Worm (Caenorhabditis elegans) whole organism, L4 larva: ENCODE measurements around the gene alx-1.

Experiments used
- R02D3.7 ChIP-seq: fragments of 150-350 bp; sonication (generic microtip); optimal IDR thresholded peaks from 3 replicates; lab custom pipeline; 2014; ENCODE audit warnings: missing biosample characterization, missing genetic modification characterization
- T20F7.1 ChIP-seq: fragments of 200-800 bp; sonication (Bioruptor generic); optimal IDR thresholded peaks from 2 replicates; lab custom pipeline; 2018; ENCODE audit warnings: mild to moderate bottlenecking, missing genetic modification characterization, missing compliant biosample characterization
- Y105C5A.15 ChIP-seq: fragments of 200-800 bp; sonication (Bioruptor generic); IDR thresholded peaks from 2 replicates; pipeline ENCODE4 v1.3.6; 2022; ENCODE audit warnings: missing genetic modification characterization, missing compliant biosample characterization
- Y5F2A.4 ChIP-seq: fragments of 200-800 bp; sonication (Bioruptor generic); optimal IDR thresholded peaks from 2 replicates; lab custom pipeline; 2018; ENCODE audit warnings: mild to moderate bottlenecking, missing genetic modification characterization, missing compliant biosample characterization
- Y75B8A.6 ChIP-seq: fragments of 200-800 bp; sonication (Bioruptor generic); IDR thresholded peaks from 2 replicates; pipeline ENCODE4 v1.3.6; 2022; ENCODE audit warnings: missing genetic modification reagents, missing genetic modification characterization, missing compliant biosample characterization
- aha-1 ChIP-seq: fragments of 150-350 bp; peaks from one replicate; lab custom pipeline; 2014; ENCODE audit warnings: missing biosample characterization, missing genetic modification characterization
- ama-1 ChIP-seq: fragments of 150-350 bp; optimal IDR thresholded peaks from 2 replicates; lab custom pipeline; 2014; ENCODE audit warnings: inconsistent platforms, mixed read lengths
- arid-1 ChIP-seq: fragments of 200-800 bp; sonication (Bioruptor generic); conservative IDR thresholded peaks from 2 replicates; pipeline ENCODE4 v1.3.6; 2022; ENCODE audit warnings: missing genetic modification reagents, missing genetic modification characterization, missing compliant biosample characterization
- attf-4 ChIP-seq: sonication (generic microtip); optimal IDR thresholded peaks from 3 replicates; lab custom pipeline; 2017; ENCODE audit warnings: missing biosample characterization, missing genetic modification characterization
- ceh-20 ChIP-seq: fragments of 200-800 bp; sonication (Bioruptor generic); IDR thresholded peaks from 2 replicates; pipeline ENCODE4 v1.3.6; 2022; ENCODE audit warnings: missing genetic modification reagents, missing genetic modification characterization, missing compliant biosample characterization
- ceh-44 ChIP-seq: fragments of 200-800 bp; sonication (Bioruptor generic); IDR thresholded peaks from 2 replicates; pipeline ENCODE4 v1.3.6; 2022; ENCODE audit warnings: missing genetic modification reagents, missing genetic modification characterization, missing compliant biosample characterization
- ceh-62 ChIP-seq: sonication (generic microtip); optimal IDR thresholded peaks from 2 replicates; lab custom pipeline; 2017; ENCODE audit warnings: missing biosample characterization, missing genetic modification characterization
- ctbp-1 ChIP-seq: fragments of 200-800 bp; sonication (Bioruptor generic); IDR thresholded peaks from 2 replicates; pipeline ENCODE4 v1.3.6; 2022; ENCODE audit warnings: missing genetic modification reagents, missing genetic modification characterization, missing compliant biosample characterization
- daf-19 ChIP-seq: fragments of 200-800 bp; sonication (Bioruptor generic); conservative IDR thresholded peaks from 2 replicates; pipeline ENCODE4 v1.3.6; 2022; ENCODE audit warnings: missing genetic modification characterization, missing compliant biosample characterization
- daf-8 ChIP-seq: fragments of 200-800 bp; sonication (Bioruptor generic); IDR thresholded peaks from 2 replicates; pipeline ENCODE4 v1.3.6; 2022; ENCODE audit warnings: missing genetic modification characterization, missing compliant biosample characterization
- fkh-10 ChIP-seq: fragments of 150-350 bp; optimal IDR thresholded peaks from 2 replicates; lab custom pipeline; 2014; ENCODE audit warnings: missing biosample characterization, missing genetic modification reagents, missing genetic modification characterization
- fos-1 ChIP-seq: fragments of 150-350 bp; optimal IDR thresholded peaks from 2 replicates; lab custom pipeline; 2014; ENCODE audit warnings: missing biosample characterization, missing genetic modification characterization
- hif-1 ChIP-seq, 2 experiments: sonication (generic microtip); optimal IDR thresholded peaks; 2 replicates each; lab custom pipeline; 2016 to 2017; ENCODE audit warnings: missing compliant biosample characterization in 2 of 2, missing genetic modification characterization in 2 of 2, missing genetic modification reagents in 2 of 2, missing genotype in 2 of 2, mild to moderate bottlenecking in 1 of 2
- hlh-30 ChIP-seq: sonication (generic microtip); optimal IDR thresholded peaks from 2 replicates; lab custom pipeline; 2017; ENCODE audit warnings: antibody characterized with exemption, mild to moderate bottlenecking, missing genetic modification characterization, missing compliant biosample characterization; ENCODE audit not compliant: insufficient read depth
- jun-1 ChIP-seq: fragments of 150-350 bp; optimal IDR thresholded peaks from 2 replicates; lab custom pipeline; 2014; ENCODE audit warnings: missing biosample characterization, missing genetic modification reagents, missing genetic modification characterization
- lin-13 ChIP-seq: fragments of 150-350 bp; optimal IDR thresholded peaks from 2 replicates; lab custom pipeline; 2014; ENCODE audit warnings: missing biosample characterization, missing genetic modification reagents, missing genetic modification characterization
- lin-29 ChIP-seq: fragments of 200-800 bp; sonication (Bioruptor generic); IDR thresholded peaks from 2 replicates; pipeline ENCODE4 v1.3.6; 2022; ENCODE audit warnings: missing genetic modification reagents, missing genetic modification characterization, missing compliant biosample characterization
- lsy-2 ChIP-seq, 2 experiments: fragments of 150-350 bp in 1 of 2; sonication (generic microtip) in 1 of 2; optimal IDR thresholded peaks; 2 replicates each; lab custom pipeline; 2014 to 2017; ENCODE audit warnings: missing biosample characterization in 2 of 2, missing genetic modification characterization in 2 of 2
- madf-5 ChIP-seq, 2 experiments: fragments of 200-800 bp; sonication (Bioruptor generic); IDR thresholded peaks; 2 replicates each; pipeline ENCODE4 v1.3.6; 2022; ENCODE audit warnings: missing compliant biosample characterization in 2 of 2, missing genetic modification characterization in 2 of 2
- mdl-1 ChIP-seq, 2 experiments: fragments of 150-350 bp in 1 of 2; sonication (generic microtip) in 1 of 2; optimal IDR thresholded peaks; 2 replicates each; lab custom pipeline; 2014 to 2017; ENCODE audit warnings: missing biosample characterization in 2 of 2, missing genetic modification characterization in 2 of 2
- mep-1 ChIP-seq: fragments of 150-350 bp; sonication (generic microtip); optimal IDR thresholded peaks from 3 replicates; lab custom pipeline; 2014; ENCODE audit warnings: missing biosample characterization, missing genetic modification characterization
- mes-2 ChIP-seq: sonication (generic microtip); optimal IDR thresholded peaks from 2 replicates; lab custom pipeline; 2016; ENCODE audit warnings: missing genotype, mild to moderate bottlenecking, missing genetic modification characterization, missing compliant biosample characterization; ENCODE audit not compliant: poor library complexity, severe bottlenecking
- nhr-102 ChIP-seq: sonication (generic microtip); optimal IDR thresholded peaks from 2 replicates; lab custom pipeline; 2016; ENCODE audit warnings: mild to moderate bottlenecking, missing genetic modification characterization, moderate library complexity, missing compliant biosample characterization
- nhr-111 ChIP-seq: fragments of 200-800 bp; sonication (Bioruptor generic); optimal IDR thresholded peaks from 2 replicates; lab custom pipeline; 2018; ENCODE audit warnings: mild to moderate bottlenecking, missing genetic modification characterization, missing compliant biosample characterization
- rbr-2 ChIP-seq: sonication (generic microtip); optimal IDR thresholded peaks from 2 replicates; lab custom pipeline; 2016; ENCODE audit warnings: missing genotype, missing genetic modification characterization, missing compliant biosample characterization
- saeg-2 ChIP-seq: fragments of 200-800 bp; sonication (Bioruptor generic); IDR thresholded peaks from 2 replicates; pipeline ENCODE4 v1.3.6; 2022; ENCODE audit warnings: missing genetic modification reagents, missing genetic modification characterization, missing compliant biosample characterization
- sdz-12 ChIP-seq: fragments of 200-800 bp; sonication (Bioruptor generic); optimal IDR thresholded peaks from 2 replicates; lab custom pipeline; 2018; ENCODE audit warnings: mild to moderate bottlenecking, missing genetic modification characterization, missing compliant biosample characterization
- skn-1 ChIP-seq: fragments of 150-350 bp; optimal IDR thresholded peaks from 2 replicates; lab custom pipeline; 2014; ENCODE audit warnings: missing biosample characterization, missing genetic modification characterization
- unc-62 ChIP-seq, 3 experiments: fragments of 150-350 bp in 1 of 3; sonication (generic microtip); optimal IDR thresholded peaks in 2 of 3; peaks in 1 of 3; 1 replicate in 1 of 3; 2 replicates in 2 of 3; lab custom pipeline; 2014 to 2017; ENCODE audit warnings: missing biosample characterization in 3 of 3, missing genetic modification characterization in 3 of 3, missing genetic modification reagents in 3 of 3, missing genotype in 1 of 3
- vab-7 ChIP-seq: fragments of 200-800 bp; sonication (Bioruptor generic); IDR thresholded peaks from 2 replicates; pipeline ENCODE4 v1.3.6; 2022; ENCODE audit warnings: missing genetic modification reagents, missing genetic modification characterization, missing compliant biosample characterization
- zag-1 ChIP-seq: fragments of 150-350 bp; optimal IDR thresholded peaks from 2 replicates; lab custom pipeline; 2014; ENCODE audit warnings: missing biosample characterization, missing genetic modification characterization
- ztf-7 ChIP-seq: fragments of 150-350 bp; optimal IDR thresholded peaks from 2 replicates; lab custom pipeline; 2014; ENCODE audit warnings: missing biosample characterization, missing genetic modification characterization

The alx-1 gene

ce11 chrIII:9972192-9972811 lies 15.2 kb downstream of the alx-1 start:
- no peak for TF ChIP-seq lin-29 (GFP tag; lab: Robert Waterston, UW)
- no peak for TF ChIP-seq ztf-7 (tag; lab: Kevin White, UChicago)
- TF ChIP-seq jun-1 (tag; lab: Kevin White, UChicago): no peak
- TF ChIP-seq arid-1 (GFP tag; lab: Robert Waterston, UW): no peak
- no peak for TF ChIP-seq ceh-62
- no peak for TF ChIP-seq madf-5 (GFP tag; IDR thresholded peaks at IDR 0.05; lab: Robert Waterston, UW)
- no peak for TF ChIP-seq daf-19 (GFP tag; lab: Robert Waterston, UW)
- no peak for TF ChIP-seq mes-2 (tag; lab: Kevin White, UChicago)
- no peak for TF ChIP-seq ceh-20
- no peak for TF ChIP-seq Y75B8A.6
- no peak for TF ChIP-seq zag-1 (tag; lab: Kevin White, UChicago)
- no peak for TF ChIP-seq ama-1 (lab: Kevin White, UChicago)
- TF ChIP-seq hif-1 (tag; optimal IDR thresholded peaks at IDR 0.05; lab: Kevin White, UChicago): no peak
- TF ChIP-seq nhr-102: no peak
- no peak for TF ChIP-seq rbr-2 (tag; lab: Kevin White, UChicago)

ce11 chrIII:9973765-9974164 lies 16.6 kb downstream of the alx-1 start, which contains the start of gene R10E12.2:
Gene R10E12.2, minus strand, starts transcription at chrIII:9973865.
- TF ChIP-seq vab-7 (GFP tag; lab: Robert Waterston, UW): no peak
- TF ChIP-seq sdz-12 (GFP tag; lab: Kevin White, UChicago): no peak
- no peak for TF ChIP-seq ceh-44 (GFP tag; lab: Robert Waterston, UW)
- TF ChIP-seq T20F7.1 (GFP tag; lab: Kevin White, UChicago): no peak
- TF ChIP-seq hlh-30 (tag; lab: Kevin White, UChicago): no peak

ce11 chrIII:9982119-9982642 lies 25.0 kb downstream of the alx-1 start:
- TF ChIP-seq arid-1 (GFP tag; lab: Robert Waterston, UW) (no peak), mes-2 (tag; lab: Kevin White, UChicago) (no peak), fkh-10 (GFP tag; lab: Kevin White, UChicago) (no peak), nhr-111 (GFP tag; lab: Kevin White, UChicago) (no peak), lsy-2 (tag; optimal IDR thresholded peaks at IDR 0.05; lab: Kevin White, UChicago) (no peak), lin-29 (GFP tag; lab: Robert Waterston, UW) (no peak), mep-1 (tag; lab: Kevin White, UChicago) (no peak), aha-1 (tag; lab: Kevin White, UChicago) (peak; percentile 66), attf-4 (tag; lab: Kevin White, UChicago) (no peak), lin-13 (GFP tag; lab: Kevin White, UChicago) (no peak), Y105C5A.15 (GFP tag; lab: Robert Waterston, UW) (no peak), unc-62 (GFP tag; optimal IDR thresholded peaks at IDR 0.05 in 1 of 2; lab: Kevin White, UChicago) (peak in 1 of 2 experiments; percentile 58), unc-62 (tag; optimal IDR thresholded peaks at IDR 0.05; lab: Kevin White, UChicago) (no peak), ctbp-1 (no peak), fos-1 (tag; lab: Kevin White, UChicago) (no peak), Y5F2A.4 (GFP tag; lab: Kevin White, UChicago) (no peak), R02D3.7 (tag; lab: Kevin White, UChicago) (no peak), vab-7 (GFP tag; lab: Robert Waterston, UW) (no peak), skn-1 (tag; lab: Kevin White, UChicago) (no peak)

- TF ChIP-seq daf-8 (GFP tag; lab: Robert Waterston, UW) (no peak), mdl-1 (tag; optimal IDR thresholded peaks at IDR 0.05; lab: Kevin White, UChicago) (no peak), saeg-2 (GFP tag; lab: Robert Waterston, UW) (no peak), aha-1 (tag; lab: Kevin White, UChicago) (peak; percentile 65)
These were observed 27.5 kb downstream of the alx-1 start for ce11 chrIII:9984604-9985003.
